Fruit fly (Drosophila melanogaster) whole organism, embryonic: ENCODE measurements around the gene Mco1.
A peak's percentile ranks its signal among the peaks of the same experiment; 100 is the strongest.

Experiments used
- Asciz ChIP-seq: fragments of 200-800 bp; sonication (Bioruptor generic); optimal IDR thresholded peaks from 2 replicates; lab custom pipeline; 2017; ENCODE audit warnings: missing biosample characterization, mild to moderate bottlenecking, missing genetic modification characterization, missing genetic modification reagents
- Bgb ChIP-seq: fragments of 200-800 bp; sonication (Bioruptor generic); IDR thresholded peaks from 2 replicates; pipeline ENCODE4 v1.3.6; 2022; ENCODE audit warnings: missing biosample characterization, missing genetic modification characterization; ENCODE audit not compliant: partially characterized antibody
- CG10267 ChIP-seq: fragments of 200-800 bp; sonication (Bioruptor generic); optimal IDR thresholded peaks from 2 replicates; lab custom pipeline; 2018; ENCODE audit warnings: missing biosample characterization, mild to moderate bottlenecking, missing genetic modification characterization, moderate library complexity
- CG10366 ChIP-seq: fragments of 200-800 bp; sonication (Bioruptor generic); IDR thresholded peaks from 2 replicates; pipeline ENCODE4 v1.3.6; 2022; ENCODE audit warnings: missing biosample characterization, missing genetic modification characterization
- CG11560 ChIP-seq: fragments of 200-800 bp; sonication (Bioruptor generic); IDR thresholded peaks from 3 replicates; pipeline ENCODE4 v1.3.6; 2022; ENCODE audit warnings: missing biosample characterization, missing genetic modification characterization
- CG14710 ChIP-seq: fragments of 200-800 bp; sonication (Bioruptor generic); optimal IDR thresholded peaks from 3 replicates; lab custom pipeline; 2019; ENCODE audit warnings: missing biosample characterization, mild to moderate bottlenecking, missing genetic modification characterization, moderate library complexity
- CG16813 ChIP-seq: fragments of 200-800 bp; sonication (Bioruptor generic); IDR thresholded peaks from 3 replicates; pipeline ENCODE4 v1.3.6; 2022; ENCODE audit warnings: missing biosample characterization, missing genetic modification characterization; ENCODE audit not compliant: partially characterized antibody
- CG17912 ChIP-seq: fragments of 200-800 bp; sonication (Bioruptor generic); optimal IDR thresholded peaks from 2 replicates; lab custom pipeline; 2018; ENCODE audit warnings: missing biosample characterization, mild to moderate bottlenecking, missing genetic modification characterization
- CG2199 ChIP-seq: fragments of 200-800 bp; sonication (Bioruptor generic); IDR thresholded peaks from 3 replicates; pipeline ENCODE4 v1.3.6; 2022; ENCODE audit warnings: missing biosample characterization, missing genetic modification characterization
- CG32532 ChIP-seq: fragments of 200-800 bp; sonication (Bioruptor generic); IDR thresholded peaks from 2 replicates; pipeline ENCODE4 v1.3.6; 2022; ENCODE audit warnings: missing biosample characterization, missing genetic modification characterization
- CG33557 ChIP-seq: fragments of 200-800 bp; sonication (Bioruptor generic); optimal IDR thresholded peaks from 2 replicates; lab custom pipeline; 2019; ENCODE audit warnings: missing biosample characterization, mild to moderate bottlenecking, missing genetic modification characterization, moderate library complexity
- CG4282 ChIP-seq: fragments of 200-800 bp; sonication (Bioruptor generic); optimal IDR thresholded peaks from 2 replicates; lab custom pipeline; 2016; ENCODE audit warnings: missing biosample characterization, missing genetic modification characterization
- CG4424 ChIP-seq: fragments of 200-800 bp; sonication (Bioruptor generic); optimal IDR thresholded peaks from 3 replicates; lab custom pipeline; 2016; ENCODE audit warnings: missing biosample characterization, missing genetic modification characterization
- CG6791 ChIP-seq: fragments of 200-800 bp; sonication (Bioruptor generic); IDR thresholded peaks from 3 replicates; pipeline ENCODE4 v1.3.6; 2022; ENCODE audit warnings: missing biosample characterization, missing genetic modification characterization; ENCODE audit not compliant: partially characterized antibody
- CG7271 ChIP-seq: fragments of 200-800 bp; sonication (Bioruptor generic); optimal IDR thresholded peaks from 2 replicates; lab custom pipeline; 2018; ENCODE audit warnings: missing biosample characterization, mild to moderate bottlenecking, missing genetic modification characterization, moderate library complexity
- CG7745 ChIP-seq: fragments of 200-800 bp; sonication (Bioruptor generic); optimal IDR thresholded peaks from 2 replicates; lab custom pipeline; 2018; ENCODE audit warnings: missing biosample characterization, mild to moderate bottlenecking, missing genetic modification characterization, moderate library complexity
- CG7963 ChIP-seq: fragments of 200-800 bp; sonication (Bioruptor generic); IDR thresholded peaks from 3 replicates; pipeline ENCODE4 v1.3.6; 2022; ENCODE audit warnings: missing biosample characterization, missing genetic modification characterization; ENCODE audit not compliant: partially characterized antibody
- CG8765 ChIP-seq: fragments of 200-800 bp; sonication (Bioruptor generic); IDR thresholded peaks from 2 replicates; pipeline ENCODE4 v1.3.6; 2022; ENCODE audit warnings: missing biosample characterization, missing genetic modification characterization
- CTCF ChIP-seq: fragments of 200-800 bp; sonication (Bioruptor generic); optimal IDR thresholded peaks from 2 replicates; lab custom pipeline; 2017; ENCODE audit warnings: missing biosample characterization, mild to moderate bottlenecking, missing genetic modification characterization, moderate library complexity
- D19A ChIP-seq: fragments of 200-800 bp; optimal IDR thresholded peaks from 3 replicates; lab custom pipeline; 2019; ENCODE audit warnings: missing biosample characterization, mild to moderate bottlenecking, missing genetic modification characterization, moderate library complexity
- D19B ChIP-seq: fragments of 200-800 bp; sonication (Bioruptor generic); optimal IDR thresholded peaks from 2 replicates; lab custom pipeline; 2017; ENCODE audit warnings: missing biosample characterization, mild to moderate bottlenecking, missing genetic modification characterization
- H15 ChIP-seq: fragments of 200-800 bp; sonication (Bioruptor generic); IDR thresholded peaks from 3 replicates; pipeline ENCODE4 v1.3.6; 2022; ENCODE audit warnings: missing biosample characterization, missing genetic modification characterization
- HLH3B ChIP-seq: fragments of 200-800 bp; sonication (Bioruptor generic); IDR thresholded peaks from 2 replicates; pipeline ENCODE4 v1.3.6; 2022; ENCODE audit warnings: missing biosample characterization, missing genetic modification characterization
- Hr51 ChIP-seq, 2 experiments: fragments of 200-800 bp; sonication (Bioruptor generic); optimal IDR thresholded peaks; 2 replicates in 1 of 2; 3 replicates in 1 of 2; lab custom pipeline; 2016 to 2018; ENCODE audit warnings: missing biosample characterization in 2 of 2, missing genetic modification characterization in 2 of 2, mild to moderate bottlenecking in 1 of 2, moderate library complexity in 1 of 2
- Lpt ChIP-seq: fragments of >200 bp; optimal IDR thresholded peaks from 2 replicates; lab custom pipeline; 2018; ENCODE audit warnings: missing biosample characterization, missing genetic modification characterization
- Mrtf ChIP-seq: fragments of 200-800 bp; sonication (Bioruptor generic); IDR thresholded peaks from 3 replicates; pipeline ENCODE4 v1.3.6; 2022; ENCODE audit warnings: missing biosample characterization, missing genetic modification characterization
- NK7.1 ChIP-seq: fragments of 200-800 bp; sonication (Bioruptor generic); optimal IDR thresholded peaks from 3 replicates; lab custom pipeline; 2016; ENCODE audit warnings: missing biosample characterization, missing genetic modification characterization
- NfI ChIP-seq: fragments of 200-800 bp; sonication (Bioruptor generic); optimal IDR thresholded peaks from 3 replicates; lab custom pipeline; 2018; ENCODE audit warnings: missing biosample characterization, mild to moderate bottlenecking, missing genetic modification characterization, moderate library complexity
- Scr ChIP-seq: fragments of 200-800 bp; sonication (Bioruptor generic); IDR thresholded peaks from 2 replicates; pipeline ENCODE4 v1.3.6; 2022; ENCODE audit warnings: missing biosample characterization, missing genetic modification characterization; ENCODE audit not compliant: partially characterized antibody
- TFAM ChIP-seq: fragments of 200-800 bp; sonication (Bioruptor generic); optimal IDR thresholded peaks from 2 replicates; lab custom pipeline; 2017; ENCODE audit warnings: missing biosample characterization, missing genetic modification characterization, inconsistent platforms
- ab ChIP-seq: fragments of 200-800 bp; sonication (Bioruptor generic); optimal IDR thresholded peaks from 2 replicates; lab custom pipeline; 2016; ENCODE audit warnings: missing biosample characterization, missing genetic modification characterization
- amos ChIP-seq: fragments of 200-800 bp; sonication (Bioruptor generic); IDR thresholded peaks from 2 replicates; pipeline ENCODE4 v1.3.6; 2022; ENCODE audit warnings: missing biosample characterization, missing genetic modification characterization; ENCODE audit not compliant: partially characterized antibody
- bbx ChIP-seq: fragments of 200-800 bp; sonication (Bioruptor generic); IDR thresholded peaks from 2 replicates; pipeline ENCODE4 v1.3.6; 2022; ENCODE audit warnings: missing biosample characterization, missing genetic modification characterization; ENCODE audit not compliant: partially characterized antibody
- bsh ChIP-seq, 2 experiments: fragments of 200-800 bp; sonication (Bioruptor generic); optimal IDR thresholded peaks; 2 replicates each; lab custom pipeline; 2017 to 2018; ENCODE audit warnings: mild to moderate bottlenecking in 2 of 2, missing biosample characterization in 2 of 2, missing genetic modification characterization in 2 of 2, moderate library complexity in 1 of 2
- ci ChIP-seq: fragments of 200-800 bp; sonication (Bioruptor generic); IDR thresholded peaks from 3 replicates; pipeline ENCODE4 v1.3.6; 2022; ENCODE audit warnings: missing biosample characterization, missing genetic modification characterization
- gt ChIP-seq: fragments of 200-800 bp; sonication (Bioruptor generic); IDR thresholded peaks from 2 replicates; pipeline ENCODE4 v1.3.6; 2022; ENCODE audit warnings: missing biosample characterization, missing genetic modification characterization
- klu ChIP-seq: fragments of 200-800 bp; sonication (Bioruptor generic); IDR thresholded peaks from 2 replicates; pipeline ENCODE4 v1.3.6; 2022; ENCODE audit warnings: missing biosample characterization, missing genetic modification characterization
- knrl ChIP-seq: fragments of 200-800 bp; sonication (Bioruptor generic); IDR thresholded peaks from 3 replicates; pipeline ENCODE4 v1.3.6; 2022; ENCODE audit warnings: missing biosample characterization, missing genetic modification characterization; ENCODE audit not compliant: partially characterized antibody
- pfk ChIP-seq: fragments of 200-800 bp; sonication (Bioruptor generic); optimal IDR thresholded peaks from 2 replicates; lab custom pipeline; 2018; ENCODE audit warnings: missing biosample characterization, mild to moderate bottlenecking, missing genetic modification characterization, moderate library complexity
- sens ChIP-seq: fragments of 200-800 bp; sonication (Bioruptor generic); peaks from one replicate; lab custom pipeline; 2016; ENCODE audit warnings: missing biosample characterization, missing genetic modification characterization
- so ChIP-seq: fragments of 200-800 bp; sonication (Bioruptor generic); IDR thresholded peaks from 3 replicates; pipeline ENCODE4 v1.3.6; 2022; ENCODE audit warnings: missing biosample characterization, missing genetic modification characterization
- tap ChIP-seq: fragments of 200-800 bp; optimal IDR thresholded peaks from 3 replicates; lab custom pipeline; 2019; ENCODE audit warnings: missing biosample characterization, mild to moderate bottlenecking, missing genetic modification characterization, moderate library complexity
- toy ChIP-seq: fragments of 200-800 bp; sonication (Bioruptor generic); IDR thresholded peaks from 2 replicates; pipeline ENCODE4 v1.3.6; 2022; ENCODE audit warnings: missing biosample characterization, missing genetic modification characterization
- trem ChIP-seq: fragments of 200-800 bp; optimal IDR thresholded peaks from 3 replicates; lab custom pipeline; 2019; ENCODE audit warnings: missing biosample characterization, mild to moderate bottlenecking, missing genetic modification characterization, moderate library complexity
- ttk ChIP-seq: fragments of 200-800 bp; sonication (Bioruptor generic); IDR thresholded peaks from 2 replicates; pipeline ENCODE4 v2.1.2; 2022; ENCODE audit warnings: missing biosample characterization, missing genetic modification characterization
- yki ChIP-seq: fragments of >200 bp; optimal IDR thresholded peaks from 3 replicates; lab custom pipeline; 2018
- zen ChIP-seq: fragments of 200-800 bp; sonication (Bioruptor generic); optimal IDR thresholded peaks from 3 replicates; lab custom pipeline; 2018; ENCODE audit warnings: missing biosample characterization, mild to moderate bottlenecking, missing genetic modification characterization, moderate library complexity
- zfh1 ChIP-seq: fragments of 200-800 bp; sonication (Bioruptor generic); IDR thresholded peaks from 3 replicates; pipeline ENCODE4 v1.3.6; 2022; ENCODE audit warnings: missing biosample characterization, missing genetic modification characterization

Gene Mco1

dm6 chr2L:9460092-9460473 lies 43.7 kb downstream of the Mco1 start (continued):
- TF ChIP-seq CG2199 (GFP tag; lab: Robert Waterston, UW), result peak; percentile 65; the same call in 2 of the 3 replicates

- TF ChIP-seq CG6791 (GFP tag; lab: Robert Waterston, UW) (peak; percentile 39; the same call in 1 of the 3 replicates), D19A (no peak), gt (GFP tag; lab: Robert Waterston, UW) (no peak), Lpt (no peak), knrl (peak; percentile 57; the same call in 2 of the 3 replicates), CG8765 (no peak), ci (0 out of 3 replicates have a peak, but pooled peaks have one; percentile 17), NK7.1 (no peak), pfk (GFP tag; lab: Kevin White, UChicago) (no peak), CG7963 (GFP tag; lab: Robert Waterston, UW) (0 out of 3 replicates have a peak, but pooled peaks have one; percentile 10), CG7271 (tag; lab: Kevin White, UChicago) (peak; percentile 10), D19B (GFP tag; lab: Kevin White, UChicago) (no peak), CG17912 (GFP tag; lab: Kevin White, UChicago) (no peak), CG16813 (GFP tag; lab: Robert Waterston, UW) (peak; percentile 65), zfh1 (GFP tag; lab: Robert Waterston, UW) (no peak), H15 (GFP tag; lab: Robert Waterston, UW) (no peak), HLH3B (GFP tag; lab: Robert Waterston, UW) (peak; percentile 9; the same call in 1 of the 2 replicates), CG11560 (no peak), klu (GFP tag; lab: Robert Waterston, UW) (no peak), yki (lab: Kevin White, UChicago) (no peak), CTCF (peak; percentile 90), ttk (GFP tag; lab: Robert Waterston, UW) (no peak), CG32532 (peak; percentile 35; the same call in 1 of the 2 replicates), so (GFP tag; lab: Robert Waterston, UW) (no peak), tap (tag; lab: Kevin White, UChicago) (no peak), zen (tag; lab: Kevin White, UChicago) (peak; percentile 16), Hr51 (GFP tag; optimal IDR thresholded peaks at IDR 0.05; lab: Kevin White, UChicago) (peak in 1 of 2 experiments; percentile 1), CG4424 (peak; percentile 43), Bgb (GFP tag; lab: Robert Waterston, UW) (peak; percentile 78), trem (tag; lab: Kevin White, UChicago) (peak; percentile 6), TFAM (GFP tag; lab: Kevin White, UChicago) (no peak), CG2199 (GFP tag; lab: Robert Waterston, UW) (peak; percentile 82; the same call in 2 of the 3 replicates), toy (GFP tag; lab: Robert Waterston, UW) (no peak), CG4282 (no peak), NfI (peak; percentile 2), CG7745 (tag; lab: Kevin White, UChicago) (no peak), Asciz (GFP tag; lab: Kevin White, UChicago) (peak; percentile 23), bbx (GFP tag; lab: Robert Waterston, UW) (no peak), Scr (GFP tag; lab: Robert Waterston, UW) (0 out of 2 replicates have a peak, but pooled peaks have one; percentile 36), CG33557 (GFP tag; lab: Kevin White, UChicago) (no peak), sens (GFP tag; lab: Kevin White, UChicago) (peak; percentile 82), ab (GFP tag; lab: Kevin White, UChicago) (no peak), Mrtf (no peak), CG14710 (tag; lab: Kevin White, UChicago) (peak; percentile 3), amos (peak; percentile 73), CG10366 (GFP tag; lab: Robert Waterston, UW) (no peak), CG10267 (tag; lab: Kevin White, UChicago) (peak; percentile 16), bsh (GFP tag; optimal IDR thresholded peaks at IDR 0.05; lab: Kevin White, UChicago) (no peak)
Measured at dm6 chr2L:9464455-9465063, 48.2 kb downstream of the Mco1 start.
